Worm (Caenorhabditis elegans): ENCODE data around the gene clec-142.

The clec-142 gene

DNA sequence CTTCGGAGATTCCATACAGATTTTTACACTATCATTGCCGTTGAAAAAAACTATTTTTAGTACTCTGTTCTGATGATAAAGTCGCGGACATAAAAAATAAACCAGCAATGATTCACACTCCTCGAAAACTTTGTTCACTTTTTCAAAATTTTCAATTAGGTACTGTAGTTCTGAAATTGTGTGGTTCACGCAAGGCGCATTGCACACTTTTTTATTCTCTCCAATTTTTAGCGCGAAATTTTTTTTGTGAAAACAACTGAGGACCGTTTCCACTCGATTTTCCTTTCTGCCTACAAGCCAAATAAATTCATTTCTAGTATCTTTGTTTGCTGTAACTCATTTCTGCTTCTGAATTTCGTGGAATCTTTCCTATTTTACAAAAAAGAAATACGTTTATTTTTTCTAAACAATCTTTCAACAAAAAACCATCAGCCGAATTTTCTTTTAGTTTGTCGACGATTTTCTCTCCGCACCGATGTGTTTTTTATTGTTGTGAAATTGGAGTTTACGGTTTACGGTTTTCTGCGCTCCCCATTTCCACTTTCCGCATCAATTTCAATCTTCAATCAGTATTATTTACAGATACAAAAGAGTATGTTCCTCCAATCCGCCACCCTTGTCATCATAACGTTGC is 25.2 kb upstream of the clec-142 start, which contains the start of gene F35C11.5 (continued):
- TF ChIP-seq madf-6 (GFP tag; IDR thresholded peaks at IDR 0.05) (peak; percentile 92), nfya-2 (GFP tag; IDR thresholded peaks at IDR 0.05) (no peak), Y67H2A.10 (GFP tag; conservative IDR thresholded peaks at IDR 0.05) (no peak), snpc-3.4 (tag; optimal IDR thresholded peaks at IDR 0.05) (peak; percentile 29), Y79H2A.3 (GFP tag; conservative IDR thresholded peaks at IDR 0.05) (no peak), ama-1 (optimal IDR thresholded peaks at IDR 0.05) (no peak), ama-1 (GFP tag; optimal IDR thresholded peaks at IDR 0.05) (no peak), nfya-1 (tag; optimal IDR thresholded peaks at IDR 0.05; ENCODE audit: borderline replicate concordance, insufficient read depth) (no peak), lin-54 (GFP tag; optimal IDR thresholded peaks at IDR 0.05) (peak; percentile 48), attf-5 (GFP tag; optimal IDR thresholded peaks at IDR 0.05) (no peak), snpc-4 (GFP tag; optimal IDR thresholded peaks at IDR 0.05) (no peak), snpc-4 (tag; optimal IDR thresholded peaks at IDR 0.05) (no peak), ceh-100 (GFP tag; IDR thresholded peaks at IDR 0.05) (no peak), dox-1 (GFP tag; IDR thresholded peaks at IDR 0.05) (peak; percentile 21; the same call in 1 of the 2 replicates), ceh-40 (GFP tag; IDR thresholded peaks at IDR 0.05) (no peak), lin-26 (GFP tag; IDR thresholded peaks at IDR 0.05) (no peak), aptf-2 (GFP tag; conservative IDR thresholded peaks at IDR 0.05) (no peak), B0336.3 (GFP tag; IDR thresholded peaks at IDR 0.05) (no peak), efl-1 (GFP tag; optimal IDR thresholded peaks at IDR 0.05) (peak; percentile 86), rpc-1 (optimal IDR thresholded peaks at IDR 0.05) (no peak), rpc-1 (tag; optimal IDR thresholded peaks at IDR 0.05) (no peak), nhr-120 (GFP tag; IDR thresholded peaks at IDR 0.05) (no peak), pbrm-1 (GFP tag; IDR thresholded peaks at IDR 0.05) (no peak), F52B5.7 (tag; optimal IDR thresholded peaks at IDR 0.05) (no peak), hsf-1 (GFP tag; IDR thresholded peaks at IDR 0.05) (no peak), ztf-25 (GFP tag; IDR thresholded peaks at IDR 0.05) (no peak), F10E7.11 (tag; optimal IDR thresholded peaks at IDR 0.05) (no peak), rec-8 (tag; optimal IDR thresholded peaks at IDR 0.05) (no peak), mcd-1 (GFP tag; IDR thresholded peaks at IDR 0.05) (no peak), xnd-1 (tag; optimal IDR thresholded peaks at IDR 0.05) (peak; percentile 88), somi-1 (GFP tag; optimal IDR thresholded peaks at IDR 0.05) (no peak), ztf-6 (GFP tag; IDR thresholded peaks at IDR 0.05) (no peak), lag-1 (GFP tag; IDR thresholded peaks at IDR 0.05) (no peak), madf-3 (GFP tag; IDR thresholded peaks at IDR 0.05) (no peak), egl-18 (GFP tag; IDR thresholded peaks at IDR 0.05) (no peak), hlh-26 (GFP tag; conservative IDR thresholded peaks at IDR 0.05) (no peak), ceh-58 (GFP tag; IDR thresholded peaks at IDR 0.05) (no peak), athp-1 (tag; optimal IDR thresholded peaks at IDR 0.05) (no peak), F39B2.1 (GFP tag; IDR thresholded peaks at IDR 0.05) (no peak), T07F8.4 (tag; optimal IDR thresholded peaks at IDR 0.05) (no peak), ztf-22 (GFP tag; optimal IDR thresholded peaks at IDR 0.05) (no peak), mxl-1 (tag; optimal IDR thresholded peaks at IDR 0.05) (no peak), attf-3 (GFP tag; conservative IDR thresholded peaks at IDR 0.05) (no peak), snpc-1.1 (tag; optimal IDR thresholded peaks at IDR 0.05; ENCODE audit: insufficient read depth) (no peak), attf-6 (GFP tag; IDR thresholded peaks at IDR 0.05) (no peak), dpl-1 (GFP tag; optimal IDR thresholded peaks at IDR 0.05) (peak; percentile 66), ztf-18 (tag; optimal IDR thresholded peaks at IDR 0.05) (no peak), sptf-2 (GFP tag; optimal IDR thresholded peaks at IDR 0.05) (no peak), lsl-1 (GFP tag; optimal IDR thresholded peaks at IDR 0.05) (peak; percentile 93), atf-7 (tag; optimal IDR thresholded peaks at IDR 0.05) (no peak)

All from whole organism, young adult.